Worm (Caenorhabditis elegans) whole organism, young adult: ENCODE results near the gene ZK402.2.

Source experiments
- akir-1 ChIP-seq: fragments of 200-800 bp; sonication (Bioruptor generic); optimal IDR thresholded peaks from 2 replicates; lab custom pipeline; 2018; ENCODE audit warnings: mild to moderate bottlenecking, missing genetic modification characterization, moderate library complexity, missing compliant biosample characterization
- fkh-3 ChIP-seq: sonication (generic microtip); optimal IDR thresholded peaks from 2 replicates; lab custom pipeline; 2016; ENCODE audit warnings: mild to moderate bottlenecking, missing genetic modification characterization, missing compliant biosample characterization
- snpc-1.1 ChIP-seq: sonication (generic microtip); optimal IDR thresholded peaks from 2 replicates; lab custom pipeline; 2017; ENCODE audit warnings: missing genetic modification characterization, mild to moderate bottlenecking, missing compliant biosample characterization, antibody characterized with exemption, moderate library complexity, missing genotype, missing genetic modification reagents; ENCODE audit not compliant: insufficient read depth
- tbp1 ChIP-seq: fragments of 200-800 bp; sonication (Bioruptor generic); optimal IDR thresholded peaks from 2 replicates; lab custom pipeline; 2018; ENCODE audit warnings: mild to moderate bottlenecking, missing genetic modification characterization, missing compliant biosample characterization
- unc-62 ChIP-seq: fragments of 150-350 bp; optimal IDR thresholded peaks from 2 replicates; lab custom pipeline; 2014; ENCODE audit warnings: missing biosample characterization, missing genetic modification reagents, missing genetic modification characterization

ce11 chrX:1360631-1361030 is 42.9 kb upstream of the ZK402.2 start, which contains the start of gene F56C3.4:
- TF ChIP-seq unc-62 (no peak), tbp1 (no peak), snpc-1.1 (tag; lab: Kevin White, UChicago) (no peak), fkh-3 (no peak), akir-1 (GFP tag; lab: Kevin White, UChicago) (no peak)
